Worm (Caenorhabditis elegans): Measurements from ENCODE around the gene R10E4.11.

The R10E4.11 gene

ce11 chrIII:4280215-4281173 is 20.3 kb downstream of the R10E4.11 start, which contains the start of gene sup-26:
Gene sup-26 (minus strand): TSS chrIII:4280224.
- TF ChIP-seq crh-2 (tag; optimal IDR thresholded peaks at IDR 0.05) (no peak), gmeb-1 (tag; optimal IDR thresholded peaks at IDR 0.05) (no peak), nhr-6 (tag; optimal IDR thresholded peaks at IDR 0.05) (no peak), nhr-10 (tag; optimal IDR thresholded peaks at IDR 0.05) (no peak), elt-3 (tag; optimal IDR thresholded peaks at IDR 0.05) (no peak), nhr-237 (tag; optimal IDR thresholded peaks at IDR 0.05) (no peak), ZK546.5 (tag; optimal IDR thresholded peaks at IDR 0.05) (no peak), lin-39 (tag; optimal IDR thresholded peaks at IDR 0.05) (no peak), mab-5 (tag; optimal IDR thresholded peaks at IDR 0.05) (no peak), ztf-1 (GFP tag; conservative IDR thresholded peaks at IDR 0.05) (no peak), unc-55 (GFP tag; optimal IDR thresholded peaks at IDR 0.05) (no peak), aly-2 (tag; optimal IDR thresholded peaks at IDR 0.05) (no peak), Y55F3AM.14 (GFP tag; optimal IDR thresholded peaks at IDR 0.05) (no peak), C34F6.9 (tag; optimal IDR thresholded peaks at IDR 0.05) (no peak), nhr-77 (tag; optimal IDR thresholded peaks at IDR 0.05) (no peak), lsy-2 (tag; optimal IDR thresholded peaks at IDR 0.05) (peak in 1 of 2 experiments; percentile 18), sma-3 (GFP tag; optimal IDR thresholded peaks at IDR 0.05) (no peak), F13H6.1 (tag; optimal IDR thresholded peaks at IDR 0.05) (peak; percentile 62), alr-1 (tag; optimal IDR thresholded peaks at IDR 0.05) (no peak), sem-4 (tag; optimal IDR thresholded peaks at IDR 0.05) (no peak), nhr-129 (tag; optimal IDR thresholded peaks at IDR 0.05) (peak; percentile 62), ama-1 (optimal IDR thresholded peaks at IDR 0.05) (no peak), lin-13 (GFP tag; optimal IDR thresholded peaks at IDR 0.05) (peak; percentile 41), nhr-25 (tag; optimal IDR thresholded peaks at IDR 0.05) (peak; percentile 20), zag-1 (tag; optimal IDR thresholded peaks at IDR 0.05) (no peak), nhr-21 (tag; optimal IDR thresholded peaks at IDR 0.05) (peak; percentile 19), nhr-23 (tag; optimal IDR thresholded peaks at IDR 0.05) (no peak), mdl-1 (tag; optimal IDR thresholded peaks at IDR 0.05) (no peak), mbf-1 (tag; optimal IDR thresholded peaks at IDR 0.05) (no peak), blmp-1 (tag; optimal IDR thresholded peaks at IDR 0.05; ENCODE audit: insufficient read depth) (no peak), unc-62 (GFP tag; optimal IDR thresholded peaks at IDR 0.05) (no peak), elt-1 (tag; optimal IDR thresholded peaks at IDR 0.05) (no peak), sma-9 (GFP tag; optimal IDR thresholded peaks at IDR 0.05) (peak; percentile 25), sma-9 (tag; optimal IDR thresholded peaks at IDR 0.05) (no peak), ztf-11 (tag; optimal IDR thresholded peaks at IDR 0.05) (no peak), dmd-4 (tag; optimal IDR thresholded peaks at IDR 0.05) (no peak), nhr-12 (tag; optimal IDR thresholded peaks at IDR 0.05) (no peak), skn-1 (tag; optimal IDR thresholded peaks at IDR 0.05) (no peak), ceh-82 (tag; optimal IDR thresholded peaks at IDR 0.05) (no peak), nhr-11 (tag; optimal IDR thresholded peaks at IDR 0.05) (no peak), unc-39 (tag; optimal IDR thresholded peaks at IDR 0.05) (no peak), ztf-4 (tag; optimal IDR thresholded peaks at IDR 0.05) (no peak), R02D3.7 (tag; optimal IDR thresholded peaks at IDR 0.05) (no peak), fos-1 (tag; optimal IDR thresholded peaks at IDR 0.05) (peak; percentile 17), ceh-16 (tag; optimal IDR thresholded peaks at IDR 0.05) (peak; percentile 67), peb-1 (tag; optimal IDR thresholded peaks at IDR 0.05) (no peak), lin-11 (tag; optimal IDR thresholded peaks at IDR 0.05) (no peak), egl-27 (tag; optimal IDR thresholded peaks at IDR 0.05) (no peak), snpc-4 (tag; optimal IDR thresholded peaks at IDR 0.05) (no peak)

Measured in whole organism, L2 larva.